Worm (Caenorhabditis elegans) whole organism, late embryonic: ENCODE data around the gene F42A9.3.

Experiments used
- C08G9.2 ChIP-seq: sonication (generic microtip); optimal IDR thresholded peaks from 2 replicates; lab custom pipeline; 2016; ENCODE audit warnings: mild to moderate bottlenecking, missing genetic modification characterization, moderate library complexity, missing compliant biosample characterization
- C38D4.7 ChIP-seq: fragments of 200-800 bp; sonication (Bioruptor generic); optimal IDR thresholded peaks from 2 replicates; lab custom pipeline; 2018; ENCODE audit warnings: mild to moderate bottlenecking, missing genetic modification characterization, moderate library complexity, missing compliant biosample characterization
- K09A11.1 ChIP-seq: sonication (generic microtip); optimal IDR thresholded peaks from 2 replicates; lab custom pipeline; 2017; ENCODE audit warnings: antibody characterized with exemption, mild to moderate bottlenecking, missing genetic modification characterization, missing compliant biosample characterization; ENCODE audit not compliant: insufficient read depth
- ahr-1 ChIP-seq: sonication (generic microtip); optimal IDR thresholded peaks from 2 replicates; lab custom pipeline; 2016; ENCODE audit warnings: missing genetic modification characterization, missing compliant biosample characterization
- ceh-14 ChIP-seq: sonication (generic microtip); optimal IDR thresholded peaks from 2 replicates; lab custom pipeline; 2016; ENCODE audit warnings: missing genotype, missing genetic modification characterization, missing compliant biosample characterization
- ceh-18 ChIP-seq: sonication (generic microtip); optimal IDR thresholded peaks from 2 replicates; lab custom pipeline; 2016; ENCODE audit warnings: missing genetic modification characterization, missing compliant biosample characterization
- ceh-19 ChIP-seq: fragments of 200-800 bp; sonication (Bioruptor generic); optimal IDR thresholded peaks from 2 replicates; lab custom pipeline; 2018; ENCODE audit warnings: mild to moderate bottlenecking, missing genetic modification characterization, missing compliant biosample characterization
- ceh-2 ChIP-seq: sonication (generic microtip); optimal IDR thresholded peaks from 2 replicates; lab custom pipeline; 2016; ENCODE audit warnings: missing genotype, missing genetic modification characterization, missing compliant biosample characterization
- ceh-24 ChIP-seq: sonication (generic microtip); optimal IDR thresholded peaks from 2 replicates; lab custom pipeline; 2016; ENCODE audit warnings: mild to moderate bottlenecking, missing genetic modification characterization, missing compliant biosample characterization
- ceh-34 ChIP-seq: sonication (generic microtip); optimal IDR thresholded peaks from 2 replicates; lab custom pipeline; 2016; ENCODE audit warnings: mild to moderate bottlenecking, missing genetic modification characterization, missing compliant biosample characterization
- ceh-45 ChIP-seq: fragments of 200-800 bp; sonication (Bioruptor generic); IDR thresholded peaks from 2 replicates; pipeline ENCODE4 v1.3.6; 2022; ENCODE audit warnings: missing genetic modification reagents, missing genetic modification characterization, missing compliant biosample characterization
- ceh-48 ChIP-seq: sonication (generic microtip); optimal IDR thresholded peaks from 2 replicates; lab custom pipeline; 2016; ENCODE audit warnings: missing genetic modification characterization, inconsistent platforms, missing compliant biosample characterization
- che-1 ChIP-seq: sonication (generic microtip); optimal IDR thresholded peaks from 2 replicates; lab custom pipeline; 2016; ENCODE audit warnings: mild to moderate bottlenecking, missing genetic modification characterization, missing compliant biosample characterization
- dve-1 ChIP-seq: sonication (generic microtip); optimal IDR thresholded peaks from 2 replicates; lab custom pipeline; 2017; ENCODE audit warnings: antibody characterized with exemption, mild to moderate bottlenecking, missing genetic modification characterization, missing compliant biosample characterization
- elt-2 ChIP-seq: sonication (generic microtip); optimal IDR thresholded peaks from 2 replicates; lab custom pipeline; 2016; ENCODE audit warnings: missing genetic modification reagents, missing genetic modification characterization, missing compliant biosample characterization
- elt-4 ChIP-seq: sonication (generic microtip); optimal IDR thresholded peaks from 2 replicates; lab custom pipeline; 2016; ENCODE audit warnings: missing genetic modification characterization, missing compliant biosample characterization
- ets-4 ChIP-seq: sonication (generic microtip); optimal IDR thresholded peaks from 2 replicates; lab custom pipeline; 2016; ENCODE audit warnings: missing genetic modification characterization, missing compliant biosample characterization
- eyg-1 ChIP-seq: sonication (generic microtip); optimal IDR thresholded peaks from 2 replicates; lab custom pipeline; 2016; ENCODE audit warnings: missing genotype, missing genetic modification characterization, missing compliant biosample characterization
- fax-1 ChIP-seq: sonication (generic microtip); optimal IDR thresholded peaks from 2 replicates; lab custom pipeline; 2016; ENCODE audit warnings: missing genotype, missing genetic modification characterization, missing compliant biosample characterization
- fkh-10 ChIP-seq: fragments of 150-350 bp; optimal IDR thresholded peaks from 2 replicates; lab custom pipeline; 2014; ENCODE audit warnings: missing biosample characterization, missing genetic modification reagents, missing genetic modification characterization
- hlh-15 ChIP-seq: sonication (generic microtip); optimal IDR thresholded peaks from 2 replicates; lab custom pipeline; 2016; ENCODE audit warnings: missing genetic modification characterization, missing compliant biosample characterization
- hlh-6 ChIP-seq: sonication (generic microtip); optimal IDR thresholded peaks from 2 replicates; lab custom pipeline; 2016; ENCODE audit warnings: missing genotype, missing genetic modification characterization, missing compliant biosample characterization
- lim-6 ChIP-seq: sonication (generic microtip); optimal IDR thresholded peaks from 2 replicates; lab custom pipeline; 2016; ENCODE audit warnings: missing genetic modification characterization, missing compliant biosample characterization
- lin-11 ChIP-seq: fragments of 200-800 bp; sonication (Bioruptor generic); optimal IDR thresholded peaks from 2 replicates; lab custom pipeline; 2018; ENCODE audit warnings: mild to moderate bottlenecking, missing genetic modification characterization, missing compliant biosample characterization
- madf-2 ChIP-seq: sonication (generic microtip); optimal IDR thresholded peaks from 2 replicates; lab custom pipeline; 2017; ENCODE audit warnings: missing genetic modification characterization, missing compliant biosample characterization
- nfya-1 ChIP-seq: sonication (generic microtip); optimal IDR thresholded peaks from 2 replicates; lab custom pipeline; 2017; ENCODE audit warnings: missing genetic modification characterization, mild to moderate bottlenecking, missing compliant biosample characterization, antibody characterized with exemption, moderate library complexity
- nhr-232 ChIP-seq: sonication (generic microtip); optimal IDR thresholded peaks from 2 replicates; lab custom pipeline; 2016; ENCODE audit warnings: missing genetic modification characterization, missing compliant biosample characterization
- npax-4 ChIP-seq: sonication (generic microtip); optimal IDR thresholded peaks from 2 replicates; lab custom pipeline; 2016; ENCODE audit warnings: missing genetic modification characterization, missing compliant biosample characterization
- odd-2 ChIP-seq: sonication (generic microtip); optimal IDR thresholded peaks from 2 replicates; lab custom pipeline; 2017; ENCODE audit warnings: antibody characterized with exemption, mild to moderate bottlenecking, missing genetic modification characterization, missing compliant biosample characterization
- pag-3 ChIP-seq: sonication (generic microtip); optimal IDR thresholded peaks from 2 replicates; lab custom pipeline; 2016; ENCODE audit warnings: missing compliant biosample characterization, missing genetic modification characterization, borderline replicate concordance
- pax-1 ChIP-seq: fragments of 150-350 bp; optimal IDR thresholded peaks from 2 replicates; lab custom pipeline; 2014; ENCODE audit warnings: missing biosample characterization, missing genetic modification characterization
- pha-4 ChIP-seq: fragments of 150-350 bp; optimal IDR thresholded peaks from 2 replicates; lab custom pipeline; 2018; ENCODE audit warnings: missing biosample characterization, missing genetic modification reagents, missing genetic modification characterization
- pqm-1 ChIP-seq: sonication (generic microtip); optimal IDR thresholded peaks from 2 replicates; lab custom pipeline; 2016; ENCODE audit warnings: missing genetic modification characterization, missing compliant biosample characterization
- pros-1 ChIP-seq: fragments of 150-350 bp; optimal IDR thresholded peaks from 2 replicates; lab custom pipeline; 2014; ENCODE audit warnings: missing biosample characterization, missing genetic modification reagents, missing genetic modification characterization
- rnt-1 ChIP-seq: sonication (generic microtip); optimal IDR thresholded peaks from 2 replicates; lab custom pipeline; 2016; ENCODE audit warnings: missing genetic modification characterization, missing compliant biosample characterization
- sdc-2 ChIP-seq: sonication (generic microtip); optimal IDR thresholded peaks from 2 replicates; lab custom pipeline; 2016; ENCODE audit warnings: missing genotype, missing genetic modification characterization, missing compliant biosample characterization
- sox-2 ChIP-seq: fragments of 200-800 bp; sonication (Bioruptor generic); IDR thresholded peaks from 2 replicates; pipeline ENCODE4 v1.3.6; 2022; ENCODE audit warnings: missing genetic modification reagents, missing genetic modification characterization, missing compliant biosample characterization
- sox-4 ChIP-seq: sonication (generic microtip); optimal IDR thresholded peaks from 2 replicates; lab custom pipeline; 2017; ENCODE audit warnings: mild to moderate bottlenecking, missing genetic modification characterization, inconsistent platforms, missing compliant biosample characterization
- syd-9 ChIP-seq: sonication (generic microtip); optimal IDR thresholded peaks from 2 replicates; lab custom pipeline; 2016; ENCODE audit warnings: mild to moderate bottlenecking, missing genetic modification characterization, moderate library complexity, missing compliant biosample characterization
- tbx-2 ChIP-seq: sonication (generic microtip); optimal IDR thresholded peaks from 2 replicates; lab custom pipeline; 2016; ENCODE audit warnings: missing genetic modification characterization, missing compliant biosample characterization
- tbx-7 ChIP-seq: sonication (generic microtip); optimal IDR thresholded peaks from 2 replicates; lab custom pipeline; 2016; ENCODE audit warnings: missing genotype, missing genetic modification characterization, missing compliant biosample characterization
- unc-3 ChIP-seq, 2 experiments: fragments of 200-800 bp in 1 of 2; sonication (Bioruptor generic) in 1 of 2; sonication (generic microtip) in 1 of 2; conservative IDR thresholded peaks in 1 of 2; optimal IDR thresholded peaks in 1 of 2; 2 replicates each; pipeline versions ENCODE4 v1.3.6 to Lab custom; 2016 to 2022; ENCODE audit warnings: missing compliant biosample characterization in 2 of 2, missing genetic modification characterization in 2 of 2, missing genetic modification reagents in 1 of 2
- unc-42 ChIP-seq: sonication (generic microtip); optimal IDR thresholded peaks from 2 replicates; lab custom pipeline; 2016; ENCODE audit warnings: missing genotype, missing genetic modification characterization, missing compliant biosample characterization
- unc-55 ChIP-seq: sonication (generic microtip); optimal IDR thresholded peaks from 2 replicates; lab custom pipeline; 2017; ENCODE audit warnings: missing biosample characterization, missing genetic modification reagents, missing genetic modification characterization
- unc-86 ChIP-seq: sonication (generic microtip); optimal IDR thresholded peaks from 2 replicates; lab custom pipeline; 2016; ENCODE audit warnings: missing genetic modification characterization, missing compliant biosample characterization
- zip-5 ChIP-seq: sonication (generic microtip); optimal IDR thresholded peaks from 2 replicates; lab custom pipeline; 2016; ENCODE audit warnings: missing genetic modification characterization, missing compliant biosample characterization
- ztf-16 ChIP-seq: sonication (generic microtip); optimal IDR thresholded peaks from 2 replicates; lab custom pipeline; 2017; ENCODE audit warnings: missing genetic modification characterization, missing compliant biosample characterization

F42A9.3 gene

DNA sequence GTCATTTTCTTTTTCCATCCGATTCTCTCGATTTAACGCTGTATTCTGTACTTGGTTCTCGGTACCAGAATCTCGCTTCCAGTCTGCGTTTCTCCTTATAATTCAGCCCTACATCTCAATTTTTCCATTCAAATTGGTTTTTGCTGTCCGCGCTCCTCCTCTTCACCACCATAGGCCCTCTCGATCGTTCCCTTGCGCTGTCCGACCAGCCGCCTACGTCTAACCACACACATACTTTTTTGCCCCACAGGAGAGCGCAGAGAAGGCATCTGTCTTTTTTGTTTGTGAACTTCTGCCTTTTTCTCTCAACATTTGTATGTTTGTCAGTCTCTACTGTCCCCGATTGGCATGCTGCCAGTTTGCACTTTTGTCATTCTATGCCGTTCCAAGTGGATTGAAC lies 10.3 kb downstream of the F42A9.3 start, which contains the start of gene F42A9.11 (continued):
- TF ChIP-seq pha-4 (tag; lab: Kevin White, UChicago), result no peak
- no peak for TF ChIP-seq eyg-1 (tag; lab: Kevin White, UChicago)
- TF ChIP-seq ceh-14 (tag; lab: Kevin White, UChicago), result no peak
- TF ChIP-seq unc-3 (GFP tag; conservative IDR thresholded peaks at IDR 0.05; lab: Robert Waterston, UW), result no peak
- no peak for TF ChIP-seq unc-3 (tag; optimal IDR thresholded peaks at IDR 0.05; lab: Kevin White, UChicago)
- TF ChIP-seq C08G9.2 (tag; lab: Kevin White, UChicago), result peak; percentile 17

ce11 chrIV:8628262-8628661 lies 11.2 kb downstream of the F42A9.3 start:
- TF ChIP-seq nhr-232 (tag; lab: Kevin White, UChicago) (no peak), sox-2 (GFP tag; lab: Robert Waterston, UW) (no peak), sdc-2 (tag; lab: Kevin White, UChicago) (no peak), ceh-24 (tag; lab: Kevin White, UChicago) (no peak), pax-1 (no peak), fax-1 (tag; lab: Kevin White, UChicago) (no peak), ztf-16 (no peak), rnt-1 (tag; lab: Kevin White, UChicago) (no peak), fkh-10 (GFP tag; lab: Kevin White, UChicago) (no peak), unc-3 (GFP tag; conservative IDR thresholded peaks at IDR 0.05; lab: Robert Waterston, UW) (no peak), unc-3 (tag; optimal IDR thresholded peaks at IDR 0.05; lab: Kevin White, UChicago) (no peak), pha-4 (tag; lab: Kevin White, UChicago) (no peak), madf-2 (tag; lab: Kevin White, UChicago) (no peak)

DNA sequence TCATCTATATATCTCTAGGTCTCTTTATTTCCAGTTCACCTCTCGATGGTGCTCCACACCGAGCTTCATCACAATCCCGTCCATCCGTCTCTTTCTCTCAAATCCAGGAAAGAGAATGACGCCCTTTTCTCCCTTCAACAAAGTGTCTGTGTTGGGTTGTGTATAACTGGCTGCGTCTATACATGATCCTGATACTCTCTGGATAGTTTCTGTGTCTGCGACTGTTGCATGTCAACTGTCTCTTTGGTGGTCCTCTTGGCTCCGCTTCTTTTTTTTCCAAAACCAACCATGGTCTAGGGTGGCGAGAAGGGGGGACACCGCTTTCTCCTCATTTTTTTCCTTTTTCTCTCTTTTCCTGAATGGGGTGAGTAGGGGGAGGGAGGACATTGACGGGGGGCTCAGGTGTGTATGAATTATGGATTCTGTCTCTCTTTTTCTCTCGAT lies 12.6 kb downstream of the F42A9.3 start:
- TF ChIP-seq unc-55 (GFP tag; lab: Kevin White, UChicago), result peak; percentile 86
- no peak for TF ChIP-seq sdc-2 (tag; lab: Kevin White, UChicago)
- TF ChIP-seq zip-5 (tag; lab: Kevin White, UChicago), result no peak
- TF ChIP-seq ceh-19 (GFP tag; lab: Kevin White, UChicago), result peak; percentile 37
- no peak for TF ChIP-seq C08G9.2 (tag; lab: Kevin White, UChicago)
- no peak for TF ChIP-seq fkh-10 (GFP tag; lab: Kevin White, UChicago)
- no peak for TF ChIP-seq ceh-14 (tag; lab: Kevin White, UChicago)
- peak; percentile 22 for TF ChIP-seq unc-42 (tag; lab: Kevin White, UChicago)
- TF ChIP-seq madf-2 (tag; lab: Kevin White, UChicago), result peak; percentile 11
- no peak for TF ChIP-seq npax-4 (tag; lab: Kevin White, UChicago)
- TF ChIP-seq tbx-2 (tag; lab: Kevin White, UChicago), result peak; percentile 37
- TF ChIP-seq odd-2 (tag; lab: Kevin White, UChicago), result no peak
- peak; percentile 62 for TF ChIP-seq ceh-18 (tag; lab: Kevin White, UChicago)
- no peak for TF ChIP-seq syd-9 (tag; lab: Kevin White, UChicago)
- no peak for TF ChIP-seq elt-2 (tag; lab: Kevin White, UChicago)
- no peak for TF ChIP-seq unc-3 (GFP tag; conservative IDR thresholded peaks at IDR 0.05; lab: Robert Waterston, UW)
- TF ChIP-seq unc-3 (tag; optimal IDR thresholded peaks at IDR 0.05; lab: Kevin White, UChicago), result no peak
- TF ChIP-seq nfya-1 (tag; lab: Kevin White, UChicago), result peak; percentile 64
- TF ChIP-seq ets-4 (tag; lab: Kevin White, UChicago), result no peak
- TF ChIP-seq sox-4 (tag; lab: Kevin White, UChicago), result no peak
- no peak for TF ChIP-seq pros-1 (tag; lab: Kevin White, UChicago)
- no peak for TF ChIP-seq lin-11 (tag; lab: Kevin White, UChicago)
- no peak for TF ChIP-seq unc-86
- TF ChIP-seq dve-1, result no peak
- no peak for TF ChIP-seq ceh-34
- no peak for TF ChIP-seq pqm-1 (tag; lab: Kevin White, UChicago)
- no peak for TF ChIP-seq ceh-2
- no peak for TF ChIP-seq K09A11.1 (tag; lab: Kevin White, UChicago)
- TF ChIP-seq ceh-48, result no peak
- no peak for TF ChIP-seq ceh-45
- no peak for TF ChIP-seq hlh-15 (tag; lab: Kevin White, UChicago)
- no peak for TF ChIP-seq che-1 (tag; lab: Kevin White, UChicago)
- peak; percentile 12 for TF ChIP-seq lim-6 (tag; lab: Kevin White, UChicago)
- TF ChIP-seq ahr-1 (tag; lab: Kevin White, UChicago), result no peak
- TF ChIP-seq pha-4 (tag; lab: Kevin White, UChicago), result no peak
- TF ChIP-seq elt-4 (tag; lab: Kevin White, UChicago), result no peak
- TF ChIP-seq tbx-7 (tag; lab: Kevin White, UChicago), result no peak
- no peak for TF ChIP-seq C38D4.7
- no peak for TF ChIP-seq sox-2 (GFP tag; lab: Robert Waterston, UW)
- TF ChIP-seq pag-3, result no peak
- TF ChIP-seq hlh-6 (tag; lab: Kevin White, UChicago), result no peak
